Worm (Caenorhabditis elegans) whole organism, L3 larva: Measurements from ENCODE around the gene ZK688.10.

Experiments used
- R02D3.7 ChIP-seq: fragments of 150-350 bp; optimal IDR thresholded peaks from 2 replicates; lab custom pipeline; 2014; ENCODE audit warnings: missing biosample characterization, missing genetic modification characterization
- ZK546.5 ChIP-seq: sonication (generic microtip); optimal IDR thresholded peaks from 2 replicates; lab custom pipeline; 2017; ENCODE audit warnings: missing biosample characterization, missing genetic modification characterization
- aly-2 ChIP-seq: fragments of 150-350 bp; optimal IDR thresholded peaks from 2 replicates; lab custom pipeline; 2014; ENCODE audit warnings: missing biosample characterization, missing genetic modification characterization
- ama-1 ChIP-seq: fragments of 150-350 bp; optimal IDR thresholded peaks from 2 replicates; lab custom pipeline; 2018
- ceh-16 ChIP-seq: sonication (generic microtip); optimal IDR thresholded peaks from 2 replicates; lab custom pipeline; 2017; ENCODE audit warnings: missing biosample characterization, missing genetic modification characterization
- ceh-28 ChIP-seq: fragments of 150-350 bp; optimal IDR thresholded peaks from 2 replicates; lab custom pipeline; 2014; ENCODE audit warnings: missing biosample characterization, missing genetic modification reagents, missing genetic modification characterization
- ceh-82 ChIP-seq: fragments of 150-350 bp; optimal IDR thresholded peaks from 2 replicates; lab custom pipeline; 2014; ENCODE audit warnings: missing biosample characterization, missing genetic modification characterization
- ceh-9 ChIP-seq: sonication (generic microtip); optimal IDR thresholded peaks from 2 replicates; lab custom pipeline; 2018; ENCODE audit warnings: missing biosample characterization, missing genetic modification characterization
- daf-12 ChIP-seq: fragments of 150-350 bp; optimal IDR thresholded peaks from 2 replicates; lab custom pipeline; 2014; ENCODE audit warnings: missing biosample characterization, missing genetic modification reagents, missing genetic modification characterization
- egl-5 ChIP-seq: fragments of 150-350 bp; optimal IDR thresholded peaks from 2 replicates; lab custom pipeline; 2017; ENCODE audit warnings: missing biosample characterization, missing genetic modification reagents, missing genetic modification characterization, inconsistent platforms
- elt-1 ChIP-seq: fragments of 150-350 bp; optimal IDR thresholded peaks from 2 replicates; lab custom pipeline; 2014; ENCODE audit warnings: missing biosample characterization, missing genetic modification characterization
- elt-2 ChIP-seq: sonication (generic microtip); optimal IDR thresholded peaks from 2 replicates; lab custom pipeline; 2016; ENCODE audit warnings: missing genetic modification reagents, mild to moderate bottlenecking, missing genetic modification characterization, missing compliant biosample characterization
- eor-1 ChIP-seq, 2 experiments: fragments of 150-350 bp; optimal IDR thresholded peaks; 2 replicates each; lab custom pipeline; 2014 to 2018; ENCODE audit warnings: missing biosample characterization in 2 of 2, missing genetic modification characterization in 2 of 2
- fkh-10 ChIP-seq: sonication (generic microtip); optimal IDR thresholded peaks from 2 replicates; lab custom pipeline; 2017; ENCODE audit warnings: missing biosample characterization, missing genetic modification reagents, missing genetic modification characterization
- hmg-11 ChIP-seq: sonication (generic microtip); optimal IDR thresholded peaks from 2 replicates; lab custom pipeline; 2016; ENCODE audit warnings: missing genetic modification characterization, missing compliant biosample characterization
- jun-1 ChIP-seq: fragments of 150-350 bp; optimal IDR thresholded peaks from 2 replicates; lab custom pipeline; 2014; ENCODE audit warnings: missing biosample characterization, missing genetic modification reagents, missing genetic modification characterization
- lin-15B ChIP-seq: fragments of 150-350 bp; optimal IDR thresholded peaks from 2 replicates; lab custom pipeline; 2014; ENCODE audit warnings: missing biosample characterization, missing genetic modification characterization
- lin-39 ChIP-seq: fragments of 150-350 bp; optimal IDR thresholded peaks from 2 replicates; lab custom pipeline; 2018; ENCODE audit warnings: missing biosample characterization, missing genetic modification reagents, missing genetic modification characterization
- lsy-12 ChIP-seq: sonication (generic microtip); optimal IDR thresholded peaks from 2 replicates; lab custom pipeline; 2016; ENCODE audit warnings: mild to moderate bottlenecking, missing genetic modification characterization, missing compliant biosample characterization
- mdl-1 ChIP-seq: fragments of 150-350 bp; optimal IDR thresholded peaks from 2 replicates; lab custom pipeline; 2014; ENCODE audit warnings: missing biosample characterization, missing genetic modification characterization
- nfya-1 ChIP-seq: sonication (generic microtip); optimal IDR thresholded peaks from 2 replicates; lab custom pipeline; 2017; ENCODE audit warnings: missing genetic modification characterization, mild to moderate bottlenecking, missing compliant biosample characterization, antibody characterized with exemption, moderate library complexity; ENCODE audit not compliant: insufficient read depth
- nhr-11 ChIP-seq: fragments of 150-350 bp; optimal IDR thresholded peaks from 2 replicates; lab custom pipeline; 2014; ENCODE audit warnings: missing biosample characterization, missing genetic modification characterization
- nhr-12 ChIP-seq: fragments of 150-350 bp; optimal IDR thresholded peaks from 2 replicates; lab custom pipeline; 2014; ENCODE audit warnings: missing biosample characterization, missing genetic modification characterization
- nhr-23 ChIP-seq: fragments of 150-350 bp; optimal IDR thresholded peaks from 2 replicates; lab custom pipeline; 2014; ENCODE audit warnings: missing biosample characterization, missing genetic modification reagents, missing genetic modification characterization
- nhr-237 ChIP-seq: fragments of 150-350 bp; optimal IDR thresholded peaks from 2 replicates; lab custom pipeline; 2014; ENCODE audit warnings: missing biosample characterization, missing genetic modification characterization
- nhr-25 ChIP-seq: sonication (generic microtip); optimal IDR thresholded peaks from 2 replicates; lab custom pipeline; 2017; ENCODE audit warnings: missing biosample characterization, missing genetic modification characterization
- nhr-28 ChIP-seq: fragments of 150-350 bp; optimal IDR thresholded peaks from 2 replicates; lab custom pipeline; 2014; ENCODE audit warnings: missing biosample characterization, missing genetic modification characterization
- nhr-43 ChIP-seq: sonication (generic microtip); optimal IDR thresholded peaks from 2 replicates; lab custom pipeline; 2016; ENCODE audit warnings: mild to moderate bottlenecking, missing genetic modification characterization, missing compliant biosample characterization; ENCODE audit not compliant: poor library complexity, severe bottlenecking
- nhr-67 ChIP-seq: fragments of 150-350 bp; optimal IDR thresholded peaks from 2 replicates; lab custom pipeline; 2014; ENCODE audit warnings: missing biosample characterization, missing genetic modification characterization
- nhr-77 ChIP-seq: fragments of 150-350 bp; optimal IDR thresholded peaks from 2 replicates; lab custom pipeline; 2014; ENCODE audit warnings: missing biosample characterization, missing genetic modification characterization
- pha-4 ChIP-seq: fragments of 150-350 bp; optimal IDR thresholded peaks from 2 replicates; lab custom pipeline; 2014; ENCODE audit warnings: missing biosample characterization, missing genetic modification reagents, missing genetic modification characterization
- pqm-1 ChIP-seq: fragments of 150-350 bp; optimal IDR thresholded peaks from 2 replicates; lab custom pipeline; 2017; ENCODE audit warnings: missing biosample characterization, missing genetic modification characterization, inconsistent platforms
- sea-2 ChIP-seq: fragments of 150-350 bp; sonication (generic microtip); optimal IDR thresholded peaks from 4 replicates; lab custom pipeline; 2014; ENCODE audit warnings: missing biosample characterization, missing genetic modification reagents, missing genetic modification characterization
- skn-1 ChIP-seq: fragments of 150-350 bp; optimal IDR thresholded peaks from 2 replicates; lab custom pipeline; 2014; ENCODE audit warnings: missing biosample characterization, missing genetic modification characterization
- snpc-4 ChIP-seq: fragments of 150-350 bp; optimal IDR thresholded peaks from 2 replicates; lab custom pipeline; 2014; ENCODE audit warnings: missing biosample characterization, missing genetic modification characterization
- unc-62 ChIP-seq: fragments of 150-350 bp; sonication (generic microtip); optimal IDR thresholded peaks from 4 replicates; lab custom pipeline; 2014; ENCODE audit warnings: missing biosample characterization, missing genetic modification reagents, missing genetic modification characterization
- zag-1 ChIP-seq: fragments of 150-350 bp; optimal IDR thresholded peaks from 2 replicates; lab custom pipeline; 2014; ENCODE audit warnings: missing biosample characterization, missing genetic modification characterization
- ztf-4 ChIP-seq: fragments of 150-350 bp; optimal IDR thresholded peaks from 2 replicates; lab custom pipeline; 2014; ENCODE audit warnings: missing biosample characterization, missing genetic modification characterization

ZK688.10 gene

DNA sequence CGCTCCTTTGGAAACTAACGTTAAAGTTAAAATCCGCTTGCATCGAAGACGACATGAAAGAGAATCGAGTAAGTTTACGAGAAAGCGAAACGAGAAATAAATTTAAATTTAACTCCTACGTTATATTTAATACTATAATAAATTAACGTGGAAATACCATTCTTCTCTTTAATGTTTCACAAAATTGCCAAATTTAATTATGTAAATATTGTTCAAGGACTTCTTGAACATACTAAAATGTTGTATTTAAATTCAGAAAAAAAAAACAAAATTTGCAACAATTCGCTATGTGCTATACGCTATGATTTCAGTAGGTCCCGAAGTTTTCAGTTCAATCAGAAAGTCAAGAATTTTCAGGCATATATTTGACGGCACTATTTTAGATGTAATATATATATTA, at the start of gene ZK688.10:
Gene ZK688.10, minus strand, starts transcription at position 101 of the 400 bp plus-strand sequence.
- TF ChIP-seq unc-62 (GFP tag; lab: Kevin White, UChicago): no peak
- no peak for TF ChIP-seq elt-1 (tag; lab: Kevin White, UChicago)
- no peak for TF ChIP-seq hmg-11 (tag; lab: Kevin White, UChicago)
- no peak for TF ChIP-seq jun-1 (tag; lab: Kevin White, UChicago)

DNA sequence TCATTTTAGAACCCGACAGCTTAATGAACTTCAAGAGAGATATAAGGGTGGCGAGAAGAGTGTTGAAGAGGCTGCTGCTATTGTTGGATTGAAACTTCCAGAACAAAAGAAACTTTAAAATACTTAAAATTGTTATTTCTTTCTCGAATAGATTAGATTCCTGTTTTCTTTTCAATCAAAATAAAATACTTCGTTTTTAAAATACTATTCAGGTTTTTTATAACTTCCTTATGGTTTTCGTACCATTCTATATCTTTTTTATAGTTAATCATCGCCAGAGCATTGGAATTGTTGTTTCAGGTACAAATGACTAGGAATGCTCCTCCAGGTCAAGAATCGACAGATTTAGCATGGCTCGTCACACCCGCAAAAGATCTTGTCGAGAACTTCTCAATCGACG, 44.6 kb upstream of the ZK688.10 start, which contains the start of gene kle-2:
Gene kle-2, plus strand, starts transcription at position 301 of the 400 bp plus-strand sequence.
- no peak for TF ChIP-seq nhr-25 (tag; lab: Kevin White, UChicago)
- TF ChIP-seq snpc-4: no peak
- no peak for TF ChIP-seq nhr-23
- TF ChIP-seq eor-1 (tag; optimal IDR thresholded peaks at IDR 0.05; lab: Kevin White, UChicago): no peak
- no peak for TF ChIP-seq lin-15B
- no peak for TF ChIP-seq zag-1 (tag; lab: Kevin White, UChicago)
- no peak for TF ChIP-seq skn-1 (tag; lab: Kevin White, UChicago)
- no peak for TF ChIP-seq jun-1 (tag; lab: Kevin White, UChicago)
- no peak for TF ChIP-seq daf-12 (tag; lab: Kevin White, UChicago)
- no peak for TF ChIP-seq aly-2
- no peak for TF ChIP-seq R02D3.7
- no peak for TF ChIP-seq elt-1 (tag; lab: Kevin White, UChicago)
- no peak for TF ChIP-seq ceh-9 (tag; lab: Kevin White, UChicago)
- TF ChIP-seq unc-62 (GFP tag; lab: Kevin White, UChicago): no peak
- TF ChIP-seq elt-2 (tag; lab: Kevin White, UChicago): no peak
- TF ChIP-seq mdl-1 (tag; lab: Kevin White, UChicago): no peak
- TF ChIP-seq nhr-12 (tag; lab: Kevin White, UChicago): no peak
- TF ChIP-seq egl-5: no peak

DNA sequence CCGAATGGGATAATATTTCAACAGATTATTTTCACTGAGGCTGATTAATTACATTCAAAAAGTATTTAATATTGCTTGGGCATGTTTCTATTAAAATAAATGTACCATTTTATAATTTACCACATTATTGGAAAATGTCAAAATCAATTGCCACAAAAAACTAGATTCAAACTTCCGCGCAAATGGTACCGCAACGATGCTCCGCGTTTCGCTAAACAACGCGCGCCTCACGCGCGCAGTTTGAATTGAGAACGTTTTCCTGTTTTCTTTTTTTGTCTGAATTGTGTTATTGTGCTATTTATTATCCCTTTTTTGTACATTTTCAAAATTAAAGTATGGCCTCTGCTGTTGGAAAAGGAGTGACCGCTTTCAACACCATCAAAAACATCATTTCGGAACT, 44.0 kb upstream of the ZK688.10 start, which contains the start of gene C29E4.12:
Gene C29E4.12, plus strand, starts transcription at position 333 of the 400 bp plus-strand sequence.
- peak; percentile 39 for TF ChIP-seq nhr-43 (tag; lab: Kevin White, UChicago)
- TF ChIP-seq nhr-11 (tag; lab: Kevin White, UChicago): no peak
- peak; percentile 17 for TF ChIP-seq R02D3.7
- peak; percentile 38 for TF ChIP-seq hmg-11 (tag; lab: Kevin White, UChicago)
- peak; percentile 15 for TF ChIP-seq ceh-28 (tag; lab: Kevin White, UChicago)
- TF ChIP-seq lin-15B: peak; percentile 91
- TF ChIP-seq ztf-4 (tag; lab: Kevin White, UChicago): no peak
- TF ChIP-seq nhr-25 (tag; lab: Kevin White, UChicago): peak; percentile 69
- TF ChIP-seq pqm-1: peak; percentile 11
- peak; percentile 79 for TF ChIP-seq pha-4 (tag; lab: Kevin White, UChicago)
- TF ChIP-seq lsy-12 (tag; lab: Kevin White, UChicago): no peak
- peak; percentile 48 for TF ChIP-seq nhr-77
- TF ChIP-seq nhr-23: peak; percentile 84
- peak; percentile 38 for TF ChIP-seq egl-5
- peak; percentile 83 for TF ChIP-seq nfya-1 (tag; lab: Kevin White, UChicago)
- TF ChIP-seq nhr-237: no peak
- peak; percentile 41 for TF ChIP-seq lin-39
- TF ChIP-seq fkh-10 (GFP tag; lab: Kevin White, UChicago): peak; percentile 26
- TF ChIP-seq ceh-16 (tag; lab: Kevin White, UChicago): no peak
- TF ChIP-seq unc-62 (GFP tag; lab: Kevin White, UChicago): no peak
- TF ChIP-seq, all 47 proteins: peak for 14

DNA sequence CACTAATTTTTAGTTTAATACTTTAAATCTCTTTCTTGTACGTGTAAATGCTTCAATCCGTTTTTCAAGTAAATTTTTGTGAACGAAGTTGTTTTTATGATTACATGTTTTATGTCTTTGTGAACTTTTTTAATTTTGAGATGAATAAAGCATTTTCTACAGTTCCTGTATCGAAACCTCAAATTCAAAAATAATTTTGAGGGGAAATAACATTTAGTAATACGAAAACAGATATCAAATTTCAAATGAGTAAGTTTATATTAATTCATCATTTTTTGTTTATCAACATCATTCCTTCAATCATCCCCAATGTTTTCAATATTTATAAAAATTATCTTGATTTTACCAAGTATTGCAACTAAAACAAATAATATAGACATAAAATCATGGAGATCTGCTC, 40.7 kb upstream of the ZK688.10 start, which contains the start of gene C29E4.10:
Gene C29E4.10, plus strand, starts transcription at position 301 of the 400 bp plus-strand sequence.
- no peak for TF ChIP-seq ceh-82 (tag; lab: Kevin White, UChicago)
- TF ChIP-seq egl-5: no peak
- TF ChIP-seq nhr-67 (tag; lab: Kevin White, UChicago): no peak
- TF ChIP-seq sea-2 (GFP tag; lab: Kevin White, UChicago): no peak
- no peak for TF ChIP-seq nfya-1 (tag; lab: Kevin White, UChicago)
- no peak for TF ChIP-seq unc-62 (GFP tag; lab: Kevin White, UChicago)
- TF ChIP-seq nhr-237: no peak
- TF ChIP-seq nhr-23: no peak
- TF ChIP-seq ceh-9 (tag; lab: Kevin White, UChicago): no peak
- no peak for TF ChIP-seq pqm-1
- TF ChIP-seq jun-1 (tag; lab: Kevin White, UChicago): no peak
- no peak for TF ChIP-seq nhr-77
- no peak for TF ChIP-seq nhr-28
- no peak for TF ChIP-seq fkh-10 (GFP tag; lab: Kevin White, UChicago)
- TF ChIP-seq snpc-4: no peak
- no peak for TF ChIP-seq ama-1 (lab: Kevin White, UChicago)
- no peak for TF ChIP-seq lin-15B
- no peak for TF ChIP-seq skn-1 (tag; lab: Kevin White, UChicago)
- TF ChIP-seq ZK546.5 (tag; lab: Kevin White, UChicago): no peak
